Fruit fly (Drosophila melanogaster): ENCODE data around the gene stc.

Gene stc

DNA sequence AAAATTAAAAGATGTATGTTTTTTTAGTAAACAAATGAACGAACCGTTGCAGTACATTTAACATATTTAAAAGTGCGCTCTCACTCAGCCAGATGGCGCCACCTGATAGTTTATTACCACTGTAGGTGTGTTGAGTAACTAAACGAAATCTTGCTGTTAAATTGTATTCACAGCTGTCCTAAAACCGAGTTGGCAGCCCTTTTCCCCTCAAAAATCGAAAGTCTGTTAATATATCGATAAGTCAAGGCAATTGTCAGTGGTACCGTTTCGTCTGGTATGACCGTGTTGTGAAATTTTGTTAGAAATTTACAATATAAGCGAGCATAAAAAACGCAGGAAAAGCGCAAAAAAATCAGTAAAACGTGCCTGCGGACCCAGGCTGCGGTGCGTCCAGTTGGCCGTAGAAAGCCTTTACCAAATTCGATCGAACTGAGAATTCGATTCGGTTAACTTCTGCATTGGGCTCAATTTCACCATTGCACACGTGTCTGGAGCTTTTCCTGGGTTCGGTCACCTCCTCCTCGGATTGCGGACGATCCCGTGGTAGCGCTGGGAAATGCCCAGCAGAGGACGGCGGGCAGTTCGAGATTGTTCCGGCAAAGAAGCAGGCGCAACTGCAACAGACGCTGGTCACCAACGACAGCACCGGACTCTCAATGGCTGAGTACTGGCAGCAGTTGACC is at the start of gene stc:
TSS of gene stc (plus strand) at position 247 of the 683 bp plus-strand sequence.
- peak; percentile 17 for TF ChIP-seq CG17801 (GFP tag; optimal IDR thresholded peaks at IDR 0.05; ENCODE audit: partially characterized antibody)

DNA sequence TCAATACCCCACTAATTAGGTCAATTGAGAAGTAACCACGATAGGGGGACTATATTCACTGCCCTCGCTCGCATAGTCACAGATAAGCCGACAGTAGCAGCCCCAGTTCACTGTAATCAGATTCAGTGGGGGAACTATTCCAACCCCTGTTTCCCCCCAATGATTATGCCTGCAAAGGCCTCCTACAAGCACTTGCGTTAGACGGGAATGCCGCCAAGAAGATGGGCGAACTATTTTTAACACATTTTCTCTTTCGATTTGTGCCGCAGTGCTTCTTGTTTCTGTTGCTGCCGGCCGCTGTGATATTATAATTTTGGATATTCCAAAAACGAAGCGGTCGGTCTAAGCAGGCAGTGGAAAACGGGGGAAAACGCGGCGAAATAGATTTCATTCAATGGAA is 47.6 kb upstream of the stc start:
- no peak for TF ChIP-seq CG17801 (GFP tag; optimal IDR thresholded peaks at IDR 0.05; ENCODE audit: partially characterized antibody)

DNA sequence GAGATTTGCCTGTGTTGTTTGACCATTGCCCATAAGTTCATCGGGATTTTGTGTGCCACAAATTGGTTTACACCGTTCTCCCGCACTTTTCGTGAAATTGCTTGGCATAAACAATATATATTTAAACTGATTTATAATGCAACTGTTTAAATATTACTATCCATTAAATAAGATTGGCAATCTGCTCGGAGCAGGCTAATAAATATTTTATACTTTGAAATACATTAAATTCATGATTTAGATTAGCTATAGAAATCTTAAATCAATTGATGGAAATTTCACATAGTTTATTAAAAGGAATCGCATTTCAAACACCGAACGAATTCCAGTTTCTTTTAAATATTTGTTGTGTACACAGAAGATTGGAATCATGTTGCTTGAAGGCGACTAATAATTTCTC is 47.1 kb upstream of the stc start:
- no peak for TF ChIP-seq CG17801 (GFP tag; optimal IDR thresholded peaks at IDR 0.05; ENCODE audit: partially characterized antibody)

DNA sequence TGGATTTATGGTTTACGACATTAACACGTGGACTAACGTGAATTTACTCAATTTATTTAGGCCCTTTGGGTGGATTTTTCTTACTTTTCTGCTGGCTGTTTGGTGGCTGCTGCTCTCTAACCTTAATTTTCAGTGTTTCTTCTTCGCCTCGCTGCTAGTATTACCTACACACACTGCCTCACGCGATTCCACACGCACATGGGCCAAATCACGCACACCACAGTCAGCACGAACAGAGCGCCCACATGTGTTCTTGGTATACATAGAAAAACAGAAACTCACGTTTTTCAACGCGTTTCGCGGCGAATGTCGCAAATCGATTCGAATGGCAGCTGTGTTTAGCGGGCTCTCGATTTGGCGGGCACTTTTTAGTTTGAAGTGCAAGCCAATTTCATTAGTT is 45.4 kb upstream of the stc start:
- TF ChIP-seq CG17801 (GFP tag; optimal IDR thresholded peaks at IDR 0.05; ENCODE audit: partially characterized antibody): peak; percentile 67

DNA sequence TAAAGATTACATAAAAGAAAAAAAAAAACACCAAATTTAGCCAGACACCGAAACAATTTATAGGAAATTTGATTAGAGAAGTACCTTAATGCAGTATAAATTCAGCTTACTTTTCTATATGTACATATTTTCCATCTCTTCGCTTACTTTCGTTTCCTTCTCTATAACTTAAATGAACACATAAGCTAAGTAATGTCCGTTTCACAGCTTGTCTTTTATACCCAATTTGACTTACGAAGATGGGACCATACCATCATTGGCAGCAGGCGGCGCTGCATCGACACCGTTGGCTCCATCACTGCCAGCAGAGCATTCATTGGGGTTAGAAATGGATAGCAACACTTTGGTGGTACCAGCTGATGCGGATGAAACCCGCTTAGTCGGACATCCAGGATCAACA is 43.1 kb upstream of the stc start, which contains the start of gene vig:
TSS of gene vig (minus strand) at position 101 of the 400 bp plus-strand sequence.
- TF ChIP-seq CG17801 (GFP tag; optimal IDR thresholded peaks at IDR 0.05; ENCODE audit: partially characterized antibody): no peak

DNA sequence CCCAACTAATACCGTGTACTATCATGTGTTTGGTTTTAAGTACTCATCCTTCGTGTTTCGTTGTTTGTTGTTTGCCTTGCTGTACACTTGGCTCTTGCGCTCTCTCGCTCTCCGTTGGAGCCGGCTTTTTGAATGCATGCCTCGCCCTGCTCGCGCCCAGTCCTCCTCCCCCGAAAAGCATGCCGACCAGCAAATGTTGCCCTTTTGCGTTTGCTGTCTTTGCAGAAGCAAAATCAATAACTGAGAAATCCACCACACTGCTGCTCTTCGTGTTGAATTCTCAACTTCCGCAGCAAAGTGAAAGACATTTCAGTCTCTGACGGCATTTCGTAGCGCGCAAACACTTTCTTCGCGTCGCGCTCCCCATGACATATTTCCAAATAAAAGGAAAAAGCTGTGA is 38.8 kb upstream of the stc start, which contains the start of gene wwk:
TSS of gene wwk (plus strand) at position 312 of the 400 bp plus-strand sequence.
- TF ChIP-seq CG17801 (GFP tag; optimal IDR thresholded peaks at IDR 0.05; ENCODE audit: partially characterized antibody): no peak

DNA sequence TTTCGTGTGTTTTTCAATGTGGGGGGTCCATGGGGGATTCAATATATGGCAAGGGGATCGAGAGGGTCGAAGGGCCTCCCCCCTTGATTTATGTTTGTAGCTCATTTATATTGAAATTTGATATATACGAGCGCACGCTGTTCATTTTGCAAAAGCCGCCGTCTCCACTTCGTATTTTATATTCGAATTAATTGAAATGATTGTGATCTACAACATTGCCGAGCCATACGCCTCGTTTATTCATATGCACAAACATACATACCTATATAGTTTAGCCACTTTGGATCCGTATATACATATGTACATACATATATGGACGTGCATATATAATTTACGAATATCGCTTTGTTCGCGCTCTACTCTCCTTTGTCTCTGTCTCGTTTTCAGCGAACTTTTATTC is 7.2 kb upstream of the stc start:
- no peak for TF ChIP-seq CG17801 (GFP tag; optimal IDR thresholded peaks at IDR 0.05; ENCODE audit: partially characterized antibody)

DNA sequence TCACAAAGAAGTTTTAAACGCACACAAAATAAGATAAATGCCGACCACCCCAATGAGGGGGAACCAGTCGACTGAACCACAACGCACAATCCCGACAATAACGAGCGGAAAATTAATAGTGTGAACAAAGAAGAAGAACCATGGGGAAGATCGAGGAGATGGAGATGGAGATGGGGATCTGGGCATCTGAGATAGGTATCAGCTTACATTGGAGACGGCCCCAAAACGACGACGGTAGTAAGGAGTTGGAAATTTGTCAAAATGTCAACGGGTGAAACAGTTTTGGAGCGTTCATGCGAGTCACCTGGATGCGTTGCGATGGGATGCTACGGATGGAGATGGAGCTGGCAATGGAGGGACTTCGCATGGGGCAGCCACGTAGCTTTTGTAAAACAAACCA is 6.0 kb upstream of the stc start:
- TF ChIP-seq CG17801 (GFP tag; optimal IDR thresholded peaks at IDR 0.05; ENCODE audit: partially characterized antibody): no peak

DNA sequence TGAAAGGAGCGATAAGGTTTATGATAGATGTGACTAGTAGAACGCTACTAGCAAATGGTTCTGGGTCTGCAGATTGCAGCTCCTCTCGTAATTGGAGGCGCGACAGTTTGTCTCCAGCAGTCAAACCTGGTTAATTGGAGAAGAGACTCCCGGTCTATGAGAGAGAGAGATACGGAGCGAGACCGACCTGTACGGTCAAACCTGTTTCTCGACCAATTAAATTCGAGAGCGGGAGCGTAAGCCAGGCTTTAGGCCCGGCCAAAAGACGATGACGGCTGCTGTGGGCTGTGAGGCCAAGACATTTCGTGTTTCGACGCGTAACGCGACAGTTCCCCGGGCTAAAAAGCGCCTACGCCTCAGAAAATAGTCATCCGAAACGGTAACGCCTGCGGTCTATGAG is 4.1 kb upstream of the stc start, which contains the start of gene CG15269:
TSS of gene CG15269 (plus strand) at position 261 of the 400 bp plus-strand sequence.
- no peak for TF ChIP-seq CG17801 (GFP tag; optimal IDR thresholded peaks at IDR 0.05; ENCODE audit: partially characterized antibody)

DNA sequence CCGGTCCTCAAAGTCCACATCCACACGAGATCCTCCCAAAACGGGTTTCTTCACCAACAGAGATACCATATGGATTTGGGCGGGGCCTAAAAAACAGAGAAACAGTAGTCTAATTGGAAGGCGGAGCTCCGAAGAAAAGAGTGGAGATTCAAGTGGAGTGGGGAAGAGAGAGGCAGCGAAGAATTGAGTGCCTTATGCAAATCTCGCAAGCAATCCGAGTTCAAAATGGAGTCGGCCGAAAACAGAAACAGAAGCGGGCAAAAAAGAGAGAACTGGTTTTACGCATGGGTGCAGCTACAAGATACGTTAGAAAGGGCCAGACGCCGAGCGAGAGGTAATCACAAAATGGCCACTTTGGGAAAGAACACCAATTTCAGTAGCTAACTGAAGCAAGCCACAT is 2.0 kb upstream of the stc start:
- TF ChIP-seq CG17801 (GFP tag; optimal IDR thresholded peaks at IDR 0.05; ENCODE audit: partially characterized antibody): no peak

DNA sequence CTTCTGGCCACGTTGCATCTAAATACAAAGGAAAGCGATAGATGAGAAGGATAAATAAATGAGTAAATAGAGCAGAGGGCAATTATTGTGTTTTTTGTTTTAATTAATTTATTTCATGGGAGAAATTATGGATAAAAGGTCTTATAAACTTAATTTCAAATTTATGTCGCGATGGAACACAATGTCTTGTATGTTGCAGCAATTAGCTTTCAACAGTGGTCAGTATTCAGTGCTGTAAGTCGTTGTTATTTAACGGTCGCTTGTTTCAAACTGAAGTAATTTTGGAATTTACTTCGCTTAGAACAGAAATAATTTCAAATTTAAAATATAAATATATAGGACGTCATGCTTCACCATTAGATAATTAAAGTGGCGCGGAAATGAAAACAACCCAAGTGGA is 4.7 kb downstream of the stc start:
- TF ChIP-seq CG17801 (GFP tag; optimal IDR thresholded peaks at IDR 0.05; ENCODE audit: partially characterized antibody): no peak

DNA sequence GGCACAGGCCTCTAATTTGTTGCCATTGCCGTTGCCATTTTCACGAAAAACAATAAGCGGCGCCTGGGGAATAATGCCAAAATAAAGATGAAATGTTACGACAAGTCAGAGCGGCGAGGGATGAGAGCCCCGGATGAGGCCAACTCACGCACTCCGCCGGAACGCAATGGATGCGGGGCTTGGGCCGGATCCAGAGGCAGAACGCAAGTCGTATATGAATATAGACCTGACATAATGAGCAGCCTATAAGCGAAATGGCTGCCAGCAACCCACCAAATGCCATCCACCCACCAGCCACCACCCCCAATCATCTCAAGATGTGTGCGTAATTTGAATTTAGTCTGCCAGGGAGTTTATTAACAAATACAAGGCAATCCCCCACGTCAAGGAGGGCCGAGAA is 5.2 kb downstream of the stc start:
- TF ChIP-seq CG17801 (GFP tag; optimal IDR thresholded peaks at IDR 0.05; ENCODE audit: partially characterized antibody): no peak

All from ovary, adult (tissue).